Fruit fly (Drosophila melanogaster): ENCODE measurements around the gene beat-IV.

- TF ChIP-seq CTCF (optimal IDR thresholded peaks at IDR 0.05) (no peak), CG8478 (optimal IDR thresholded peaks at IDR 0.05) (no peak)
Measured at dm6 chr3R:23530886-23531285, 26.3 kb upstream of the beat-IV start, which contains the start of gene CG10175.
